Worm (Caenorhabditis elegans): ENCODE results near the gene F23B12.7.

Gene F23B12.7

ce11 chrV:14457070-14457469 lies 7.6 kb downstream of the F23B12.7 start, which contains the start of gene coh-3 (continued):
- peak; percentile 96 for TF ChIP-seq ceh-91 (GFP tag; IDR thresholded peaks at IDR 0.05)
- TF ChIP-seq atf-7 (tag; optimal IDR thresholded peaks at IDR 0.05) = no peak
- no peak for TF ChIP-seq ztf-22 (GFP tag; optimal IDR thresholded peaks at IDR 0.05)
- TF ChIP-seq attf-5 (GFP tag; optimal IDR thresholded peaks at IDR 0.05) = no peak
- peak; percentile 96 for TF ChIP-seq madf-8 (GFP tag; conservative IDR thresholded peaks at IDR 0.05)
- no peak for TF ChIP-seq mes-4 (tag; optimal IDR thresholded peaks at IDR 0.05)
- peak; percentile 61; the same call in 1 of the 2 replicates for TF ChIP-seq Y53F4B.3 (GFP tag; IDR thresholded peaks at IDR 0.05)
- TF ChIP-seq pbrm-1 (GFP tag; IDR thresholded peaks at IDR 0.05) = peak; percentile 74
- no peak for TF ChIP-seq nfya-2 (GFP tag; IDR thresholded peaks at IDR 0.05)
- no peak for TF ChIP-seq attf-3 (GFP tag; conservative IDR thresholded peaks at IDR 0.05)
- TF ChIP-seq B0261.1 (tag; optimal IDR thresholded peaks at IDR 0.05) = no peak
- TF ChIP-seq pha-4 (tag; optimal IDR thresholded peaks at IDR 0.05) = no peak
- TF ChIP-seq D2030.7 (GFP tag; IDR thresholded peaks at IDR 0.05) = peak; percentile 95
- TF ChIP-seq Y53G8AR.9 (GFP tag; conservative IDR thresholded peaks at IDR 0.05) = peak; percentile 81
- TF ChIP-seq efl-1 (GFP tag; optimal IDR thresholded peaks at IDR 0.05) = peak; percentile 96
- no peak for TF ChIP-seq B0035.1 (tag; optimal IDR thresholded peaks at IDR 0.05)
- TF ChIP-seq gei-17 (GFP tag; optimal IDR thresholded peaks at IDR 0.05) = no peak
- TF ChIP-seq lsy-27 (tag; optimal IDR thresholded peaks at IDR 0.05; ENCODE audit: borderline replicate concordance, insufficient read depth) = no peak
- TF ChIP-seq F57C9.4 (tag; optimal IDR thresholded peaks at IDR 0.05) = no peak
- peak; percentile 59 for TF ChIP-seq unc-130 (GFP tag; optimal IDR thresholded peaks at IDR 0.05)
- no peak for TF ChIP-seq sea-2 (GFP tag; IDR thresholded peaks at IDR 0.05)
- no peak for TF ChIP-seq snpc-4 (GFP tag; optimal IDR thresholded peaks at IDR 0.05)
- peak in 3 of 4 experiments; percentile 46 to 74 (median 71) for TF ChIP-seq snpc-4 (tag; optimal IDR thresholded peaks at IDR 0.05)
- TF ChIP-seq ama-1 (optimal IDR thresholded peaks at IDR 0.05) = no peak
- TF ChIP-seq ama-1 (GFP tag; optimal IDR thresholded peaks at IDR 0.05) = no peak
- no peak for TF ChIP-seq ceh-79 (tag; optimal IDR thresholded peaks at IDR 0.05)
- no peak for TF ChIP-seq nhr-27 (tag; optimal IDR thresholded peaks at IDR 0.05)
- no peak for TF ChIP-seq bed-1 (GFP tag; IDR thresholded peaks at IDR 0.05)
- TF ChIP-seq ceh-100 (GFP tag; IDR thresholded peaks at IDR 0.05) = peak; percentile 57; the same call in 1 of the 2 replicates
- TF ChIP-seq Y95B8A.8 (GFP tag; IDR thresholded peaks at IDR 0.05) = 0 out of 2 replicates have a peak, but pooled peaks have one; percentile 35
- no peak for TF ChIP-seq sdz-38 (tag; optimal IDR thresholded peaks at IDR 0.05)
- TF ChIP-seq B0019.2 (GFP tag; conservative IDR thresholded peaks at IDR 0.05) = peak; percentile 33; the same call in 1 of the 2 replicates
- no peak for TF ChIP-seq ceh-40 (GFP tag; IDR thresholded peaks at IDR 0.05)
- no peak for TF ChIP-seq ztf-25 (GFP tag; IDR thresholded peaks at IDR 0.05)
- TF ChIP-seq mxl-1 (tag; optimal IDR thresholded peaks at IDR 0.05) = no peak
- no peak for TF ChIP-seq tbx-9 (tag; optimal IDR thresholded peaks at IDR 0.05; ENCODE audit: borderline replicate concordance)
- 0 out of 2 replicates have a peak, but pooled peaks have one; percentile 25 for TF ChIP-seq Y67H2A.10 (GFP tag; conservative IDR thresholded peaks at IDR 0.05)
- TF ChIP-seq rec-8 (tag; optimal IDR thresholded peaks at IDR 0.05) = no peak
- no peak for TF ChIP-seq cebp-2 (GFP tag; IDR thresholded peaks at IDR 0.05)
- no peak for TF ChIP-seq let-607 (tag; optimal IDR thresholded peaks at IDR 0.05)
- TF ChIP-seq lsl-1 (GFP tag; optimal IDR thresholded peaks at IDR 0.05) = peak; percentile 99
- TF ChIP-seq nhr-80 (tag; optimal IDR thresholded peaks at IDR 0.05) = no peak
- peak; percentile 94 for TF ChIP-seq F49E8.2 (tag; optimal IDR thresholded peaks at IDR 0.05; ENCODE audit: insufficient read depth)
- no peak for TF ChIP-seq egl-18 (GFP tag; IDR thresholded peaks at IDR 0.05)
- no peak for TF ChIP-seq dpff-1 (tag; optimal IDR thresholded peaks at IDR 0.05)
- peak; percentile 93 for TF ChIP-seq hsf-1 (GFP tag; IDR thresholded peaks at IDR 0.05)
- no peak for TF ChIP-seq aptf-3 (GFP tag; IDR thresholded peaks at IDR 0.05)
- TF ChIP-seq attf-6 (GFP tag; IDR thresholded peaks at IDR 0.05) = peak; percentile 70
- TF ChIP-seq F57A8.1 (GFP tag; optimal IDR thresholded peaks at IDR 0.05) = no peak

Data from whole organism, young adult.